Fruit fly (Drosophila melanogaster): ENCODE measurements around the gene SrpRbeta.
A peak's percentile ranks its signal among the peaks of the same experiment; 100 is the strongest.

SrpRbeta gene

dm6 chr3L:8670983-8671382 is 49.0 kb downstream of the SrpRbeta start:
- TF ChIP-seq Dfd (GFP tag; optimal IDR thresholded peaks at IDR 0.05) = no peak
- no peak for TF ChIP-seq h (GFP tag; optimal IDR thresholded peaks at IDR 0.05)
- no peak for TF ChIP-seq woc (GFP tag; optimal IDR thresholded peaks at IDR 0.05)
- TF ChIP-seq Myc (optimal IDR thresholded peaks at IDR 0.05) = no peak
- TF ChIP-seq rgr (GFP tag; optimal IDR thresholded peaks at IDR 0.05) = no peak
- no peak for TF ChIP-seq brk (GFP tag; optimal IDR thresholded peaks at IDR 0.05)
- no peak for TF ChIP-seq Mio (GFP tag; optimal IDR thresholded peaks at IDR 0.05)
- no peak for TF ChIP-seq GATAd (GFP tag; optimal IDR thresholded peaks at IDR 0.05)
- no peak for TF ChIP-seq fru (GFP tag; optimal IDR thresholded peaks at IDR 0.05)
- TF ChIP-seq OdsH (GFP tag; optimal IDR thresholded peaks at IDR 0.05) = no peak
- TF ChIP-seq foxo (GFP tag; optimal IDR thresholded peaks at IDR 0.05) = no peak
- TF ChIP-seq HLH106 (tag; optimal IDR thresholded peaks at IDR 0.05) = no peak
- no peak for TF ChIP-seq CG9705 (GFP tag; optimal IDR thresholded peaks at IDR 0.05)
- TF ChIP-seq tai (GFP tag; optimal IDR thresholded peaks at IDR 0.05) = no peak
- no peak for TF ChIP-seq Abd-B (GFP tag; optimal IDR thresholded peaks at IDR 0.05)
- no peak for TF ChIP-seq Dif (GFP tag; optimal IDR thresholded peaks at IDR 0.05; ENCODE audit: partially characterized antibody)
- TF ChIP-seq pan (optimal IDR thresholded peaks at IDR 0.05) = no peak
- no peak for TF ChIP-seq jim (GFP tag; optimal IDR thresholded peaks at IDR 0.05)
- no peak for TF ChIP-seq Hnf4 (GFP tag; optimal IDR thresholded peaks at IDR 0.05)
- no peak for TF ChIP-seq Rel (GFP tag; optimal IDR thresholded peaks at IDR 0.05)
- no peak for TF ChIP-seq Rel (tag; optimal IDR thresholded peaks at IDR 0.05)

DNA sequence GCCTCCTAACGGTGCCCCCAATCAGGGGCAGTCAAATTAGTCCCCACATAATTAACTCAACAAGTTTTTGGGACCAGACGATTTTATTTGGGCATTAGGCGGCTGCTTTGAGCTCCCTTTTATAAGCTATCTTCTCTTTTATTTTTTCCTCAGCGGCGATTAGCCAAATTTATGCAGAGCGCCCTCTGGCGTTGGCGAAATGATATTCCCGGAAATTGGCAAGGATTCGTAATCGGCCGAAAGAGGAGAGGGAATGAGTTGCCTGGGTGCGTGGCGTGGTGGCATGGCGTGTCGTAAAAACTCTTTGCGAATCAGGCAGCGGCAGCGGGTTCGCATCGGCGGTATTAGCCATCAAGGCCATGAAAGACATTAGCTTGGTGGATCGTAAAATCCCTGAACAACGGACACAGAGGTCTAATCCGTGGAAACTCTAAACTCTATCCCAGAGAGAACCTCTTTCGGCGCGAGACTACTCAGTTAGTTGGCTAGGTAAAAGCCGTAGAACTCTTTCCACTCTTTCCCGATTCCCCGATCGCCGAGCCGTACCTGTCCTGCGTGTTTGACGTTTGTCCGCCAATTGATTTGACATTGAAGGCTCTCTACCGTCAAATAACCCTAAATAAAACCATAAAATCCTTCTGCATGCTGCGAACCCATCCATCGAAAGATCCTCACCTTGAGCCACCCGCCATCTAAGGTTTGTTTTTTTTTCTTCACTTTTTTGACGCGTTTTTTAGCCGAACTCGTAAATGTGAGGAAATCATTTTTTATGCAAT is 50.0 kb downstream of the SrpRbeta start:
- TF ChIP-seq br (GFP tag; optimal IDR thresholded peaks at IDR 0.05) (no peak), HLH106 (tag; optimal IDR thresholded peaks at IDR 0.05) (no peak)

- TF ChIP-seq Dfd (GFP tag; optimal IDR thresholded peaks at IDR 0.05) (no peak), Hr78 (GFP tag; optimal IDR thresholded peaks at IDR 0.05) (no peak), CG32264 (GFP tag; optimal IDR thresholded peaks at IDR 0.05) (peak; percentile 40), Rel (GFP tag; optimal IDR thresholded peaks at IDR 0.05) (no peak), Rel (tag; optimal IDR thresholded peaks at IDR 0.05) (peak; percentile 48), woc (GFP tag; optimal IDR thresholded peaks at IDR 0.05) (peak; percentile 82), rgr (GFP tag; optimal IDR thresholded peaks at IDR 0.05) (peak; percentile 66), sv (GFP tag; optimal IDR thresholded peaks at IDR 0.05) (no peak), Mio (GFP tag; optimal IDR thresholded peaks at IDR 0.05) (no peak), OdsH (GFP tag; optimal IDR thresholded peaks at IDR 0.05) (peak; percentile 78), usp (GFP tag; optimal IDR thresholded peaks at IDR 0.05) (no peak), fru (GFP tag; optimal IDR thresholded peaks at IDR 0.05) (peak; percentile 93), br (GFP tag; optimal IDR thresholded peaks at IDR 0.05) (peak; percentile 73), foxo (GFP tag; optimal IDR thresholded peaks at IDR 0.05) (peak in 1 of 2 experiments; percentile 68), psq (GFP tag; optimal IDR thresholded peaks at IDR 0.05) (peak; percentile 45), ey (GFP tag; optimal IDR thresholded peaks at IDR 0.05) (peak; percentile 80), CG9705 (GFP tag; optimal IDR thresholded peaks at IDR 0.05) (peak; percentile 22), Myc (optimal IDR thresholded peaks at IDR 0.05) (no peak), Hnf4 (GFP tag; optimal IDR thresholded peaks at IDR 0.05) (peak; percentile 60), HLH106 (tag; optimal IDR thresholded peaks at IDR 0.05) (peak; percentile 88), jim (GFP tag; optimal IDR thresholded peaks at IDR 0.05) (no peak), h (GFP tag; optimal IDR thresholded peaks at IDR 0.05) (peak; percentile 88), Sp1 (GFP tag; optimal IDR thresholded peaks at IDR 0.05) (peak; percentile 87), dmrt93B (GFP tag; optimal IDR thresholded peaks at IDR 0.05) (peak; percentile 49), dsf (GFP tag; optimal IDR thresholded peaks at IDR 0.05; ENCODE audit: borderline replicate concordance) (no peak)
Observed at dm6 chr3L:8669087-8669486, 50.9 kb downstream of the SrpRbeta start.
